Worm (Caenorhabditis elegans) whole organism, L1 larva: ENCODE measurements around the gene srlf-1.

Experiments
- fos-1 ChIP-seq: fragments of 150-350 bp; optimal IDR thresholded peaks from 2 replicates; lab custom pipeline; 2014; ENCODE audit warnings: missing biosample characterization, missing genetic modification characterization
- nhr-237 ChIP-seq: fragments of 150-350 bp; optimal IDR thresholded peaks from 2 replicates; lab custom pipeline; 2014; ENCODE audit warnings: missing biosample characterization, missing genetic modification characterization
- skn-1 ChIP-seq: fragments of 150-350 bp; optimal IDR thresholded peaks from 2 replicates; lab custom pipeline; 2014; ENCODE audit warnings: missing biosample characterization, missing genetic modification characterization
- ztf-11 ChIP-seq, 2 experiments: sonication (generic microtip); optimal IDR thresholded peaks; 2 replicates each; lab custom pipeline; 2016 to 2017; ENCODE audit warnings: missing genetic modification characterization in 2 of 2, missing biosample characterization in 1 of 2, missing compliant biosample characterization in 1 of 2

DNA sequence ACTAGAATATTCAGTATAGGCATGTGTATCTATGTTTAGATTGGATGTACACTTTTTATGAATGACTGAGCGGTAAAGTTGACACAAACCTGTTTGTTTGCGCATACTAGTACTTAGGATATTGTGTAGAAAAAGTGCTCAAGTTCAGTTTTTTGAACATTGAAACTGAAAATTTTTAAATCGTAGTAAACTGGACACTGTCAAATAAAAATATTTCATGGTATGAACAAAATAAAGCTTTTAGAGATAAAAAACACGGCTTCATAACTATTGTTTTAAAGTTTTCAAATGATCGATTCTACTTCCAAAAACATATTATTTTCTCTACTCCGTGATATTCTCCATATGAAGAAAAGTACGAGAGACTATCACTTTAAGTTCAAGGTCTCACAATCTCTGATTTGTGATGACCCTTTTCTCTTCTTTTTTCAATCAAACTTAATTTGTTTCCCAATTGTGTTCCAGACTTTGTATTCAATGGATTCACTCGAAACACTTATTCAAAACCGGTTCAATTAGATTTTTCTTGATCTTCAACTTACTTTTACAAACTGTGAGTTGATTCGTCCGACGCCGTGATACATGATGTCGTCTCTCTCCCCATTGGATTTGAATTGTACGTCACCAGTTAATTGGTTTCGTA lies 1.1 kb downstream of the srlf-1 start:
- TF ChIP-seq nhr-237 (no peak), skn-1 (no peak), fos-1 (no peak), ztf-11 (tag; optimal IDR thresholded peaks at IDR 0.05; lab: Kevin White, UChicago) (no peak)
